Fruit fly (Drosophila melanogaster): ENCODE results near the gene mira.

The mira gene

DNA sequence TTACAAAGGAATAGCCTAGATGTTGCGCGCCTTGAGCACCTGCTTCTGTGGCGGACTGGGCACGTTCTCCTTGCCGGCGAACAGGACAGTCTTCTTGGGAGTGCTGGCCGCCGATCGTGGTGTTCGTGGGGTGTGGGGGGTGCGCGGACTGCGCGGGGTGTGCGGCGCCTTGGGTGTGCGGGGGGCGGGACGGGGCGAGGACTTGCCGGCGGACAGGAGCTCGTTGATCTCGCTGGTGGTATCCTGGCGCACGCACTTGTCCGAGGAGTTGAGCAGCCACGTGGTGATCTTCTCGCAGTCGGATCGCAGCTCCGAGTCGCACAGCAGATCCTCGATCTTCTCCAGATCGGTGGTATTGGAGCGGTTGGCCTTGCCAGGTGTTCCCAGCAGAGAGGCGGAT lies 2.8 kb downstream of the mira start:
- 0 out of 3 replicates have a peak, but pooled peaks have one; percentile 27 for TF ChIP-seq HLH4C (GFP tag; IDR thresholded peaks at IDR 0.05; ENCODE audit: partially characterized antibody)
- no peak for TF ChIP-seq jigr1 (GFP tag; IDR thresholded peaks at IDR 0.05)
- TF ChIP-seq crol (GFP tag; IDR thresholded peaks at IDR 0.05) = peak; percentile 23; the same call in 1 of the 2 replicates
- no peak for TF ChIP-seq CG2875 (GFP tag; optimal IDR thresholded peaks at IDR 0.05)
- peak; percentile 39 for TF ChIP-seq Hr39 (optimal IDR thresholded peaks at IDR 0.05)

DNA sequence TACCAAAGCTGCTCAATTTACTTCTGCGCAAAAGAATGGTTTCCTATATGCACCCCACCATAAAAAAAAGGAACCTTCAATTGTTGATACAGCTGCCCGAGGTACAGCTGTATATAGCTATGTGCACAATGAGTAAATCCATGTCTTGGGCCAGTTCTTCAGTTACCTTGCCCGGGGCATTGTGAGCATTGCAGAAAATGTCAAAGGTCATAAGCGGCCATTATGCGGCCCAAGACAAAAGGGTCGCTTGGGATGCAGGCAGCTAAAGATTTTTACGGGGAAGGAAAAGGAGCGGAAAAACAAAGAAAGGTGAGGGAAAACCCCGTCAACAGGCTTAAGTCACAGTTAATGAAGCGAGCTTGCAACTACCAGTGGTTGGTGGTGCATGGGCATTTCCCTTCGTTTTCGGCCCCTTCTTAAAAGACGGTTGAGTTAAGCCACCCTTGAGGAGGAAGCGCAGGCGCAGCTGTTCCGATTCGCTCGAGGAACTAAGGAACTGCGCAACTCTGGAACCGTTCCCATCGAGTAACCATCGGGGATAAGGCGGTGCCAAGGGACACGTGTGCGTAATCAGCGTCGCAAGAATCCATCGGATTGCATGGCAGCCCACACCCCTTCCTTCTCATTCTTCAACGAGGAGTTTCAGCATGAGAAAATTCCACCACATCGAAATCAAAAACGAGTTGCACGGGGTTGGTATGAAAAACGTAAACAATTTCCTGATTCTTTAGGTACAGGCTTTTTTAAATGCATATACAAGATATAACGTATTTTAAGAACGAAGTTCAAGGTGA lies 3.8 kb downstream of the mira start:
- peak; percentile 78 for TF ChIP-seq D (optimal IDR thresholded peaks at IDR 0.05)
- peak; percentile 8 for TF ChIP-seq D (GFP tag; optimal IDR thresholded peaks at IDR 0.05)
- TF ChIP-seq kni (GFP tag; optimal IDR thresholded peaks at IDR 0.05) = peak; percentile 44
- no peak for TF ChIP-seq NC2α (GFP tag; optimal IDR thresholded peaks at IDR 0.05)
- peak; percentile 98 for TF ChIP-seq pros (GFP tag; optimal IDR thresholded peaks at IDR 0.05)
- TF ChIP-seq YL-1 (GFP tag; optimal IDR thresholded peaks at IDR 0.05) = no peak
- no peak for TF ChIP-seq ems (GFP tag; optimal IDR thresholded peaks at IDR 0.05)
- peak in 1 of 2 experiments; percentile 95 for TF ChIP-seq tll (GFP tag; optimal IDR thresholded peaks at IDR 0.05)
- TF ChIP-seq vfl (GFP tag; optimal IDR thresholded peaks at IDR 0.05) = no peak
- TF ChIP-seq zf30C (GFP tag; optimal IDR thresholded peaks at IDR 0.05) = no peak
- no peak for TF ChIP-seq lola (GFP tag; optimal IDR thresholded peaks at IDR 0.05)
- 0 out of 3 replicates have a peak, but pooled peaks have one; percentile 29 for TF ChIP-seq CG11093 (GFP tag; IDR thresholded peaks at IDR 0.05)
- peak; percentile 86 for TF ChIP-seq zen (tag; optimal IDR thresholded peaks at IDR 0.05)
- peak; percentile 50 for TF ChIP-seq Kr (GFP tag; optimal IDR thresholded peaks at IDR 0.05)
- TF ChIP-seq nerfin-1 (tag; optimal IDR thresholded peaks at IDR 0.05) = peak; percentile 92
- no peak for TF ChIP-seq toy (GFP tag; IDR thresholded peaks at IDR 0.05)
- TF ChIP-seq nmo (GFP tag; optimal IDR thresholded peaks at IDR 0.05) = no peak
- peak; percentile 35 for TF ChIP-seq ewg (GFP tag; optimal IDR thresholded peaks at IDR 0.05)
- TF ChIP-seq Nf-YA (GFP tag; IDR thresholded peaks at IDR 0.05) = no peak
- no peak for TF ChIP-seq pfk (GFP tag; optimal IDR thresholded peaks at IDR 0.05)
- peak; percentile 59 for TF ChIP-seq cad (GFP tag; optimal IDR thresholded peaks at IDR 0.05)
- TF ChIP-seq CG42726 (GFP tag; IDR thresholded peaks at IDR 0.05; ENCODE audit: partially characterized antibody) = no peak
- peak; percentile 40 for TF ChIP-seq twi (tag; optimal IDR thresholded peaks at IDR 0.05)
- no peak for TF ChIP-seq Rfx (GFP tag; IDR thresholded peaks at IDR 0.05)
- TF ChIP-seq CG5180 (GFP tag; optimal IDR thresholded peaks at IDR 0.05) = no peak

DNA sequence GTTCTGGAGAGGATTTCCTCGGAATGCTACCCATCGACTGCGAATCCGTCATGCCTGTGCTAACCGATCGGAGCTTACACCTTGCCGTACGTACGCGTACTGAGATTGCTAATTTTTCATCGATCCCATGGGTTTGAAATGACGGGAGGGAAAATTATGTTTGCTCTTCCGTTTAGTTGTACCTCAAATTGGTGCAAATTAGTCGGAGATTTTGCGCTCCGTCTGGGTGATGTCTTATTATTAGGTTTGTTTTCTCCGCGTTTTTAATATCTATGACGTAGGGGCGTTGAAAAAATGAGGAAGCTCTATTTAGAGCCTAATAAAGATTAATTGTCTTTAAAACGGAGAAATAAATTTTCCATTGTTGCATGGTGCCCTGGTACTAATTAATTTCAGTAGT lies 6.4 kb downstream of the mira start, which contains the start of gene CG4459:
Gene CG4459 (minus strand): TSS at position 101 of the 400 bp plus-strand sequence.
- no peak for TF ChIP-seq amos (GFP tag; IDR thresholded peaks at IDR 0.05; ENCODE audit: partially characterized antibody)
- no peak for TF ChIP-seq CG2712 (tag; optimal IDR thresholded peaks at IDR 0.05)
- TF ChIP-seq CG31224 (GFP tag; IDR thresholded peaks at IDR 0.05) = no peak
- no peak for TF ChIP-seq odd (GFP tag; optimal IDR thresholded peaks at IDR 0.05)
- no peak for TF ChIP-seq sd (tag; optimal IDR thresholded peaks at IDR 0.05)
- TF ChIP-seq CoRest (tag; optimal IDR thresholded peaks at IDR 0.05) = no peak
- no peak for TF ChIP-seq MBD-R2 (GFP tag; IDR thresholded peaks at IDR 0.05)
- no peak for TF ChIP-seq CG17361 (GFP tag; IDR thresholded peaks at IDR 0.05)
- TF ChIP-seq sim (GFP tag; IDR thresholded peaks at IDR 0.05) = no peak
- no peak for TF ChIP-seq schlank (tag; optimal IDR thresholded peaks at IDR 0.05)
- no peak for TF ChIP-seq sisA (GFP tag; IDR thresholded peaks at IDR 0.05)
- no peak for TF ChIP-seq CG10209 (GFP tag; optimal IDR thresholded peaks at IDR 0.05)
- no peak for TF ChIP-seq Sox100B (GFP tag; optimal IDR thresholded peaks at IDR 0.05)
- TF ChIP-seq Xrp1 (GFP tag; IDR thresholded peaks at IDR 0.05) = no peak
- TF ChIP-seq Tbp (GFP tag; optimal IDR thresholded peaks at IDR 0.05) = no peak
